Fruit fly (Drosophila melanogaster) Kc167 (cell line): ENCODE data around the gene Uqcc1.

Source experiments
- Myc ChIP-seq: fragments of >200 bp; optimal IDR thresholded peaks from 2 replicates; lab custom pipeline; 2017; ENCODE audit warnings: missing external identifiers
- Sin3A ChIP-seq: fragments of >200 bp; optimal IDR thresholded peaks from 2 replicates; lab custom pipeline; 2018; ENCODE audit warnings: missing external identifiers
- h ChIP-seq: fragments of >200 bp; optimal IDR thresholded peaks from 3 replicates; lab custom pipeline; 2018; ENCODE audit warnings: missing external identifiers
- insv ChIP-seq: fragments of >200 bp; optimal IDR thresholded peaks from 3 replicates; lab custom pipeline; 2018; ENCODE audit warnings: missing external identifiers
- psq ChIP-seq: fragments of >200 bp; optimal IDR thresholded peaks from 2 replicates; lab custom pipeline; 2017; ENCODE audit warnings: missing external identifiers
- ttk ChIP-seq: sonication (Bioruptor generic); optimal IDR thresholded peaks from 2 replicates; lab custom pipeline; 2017; ENCODE audit warnings: missing external identifiers

DNA sequence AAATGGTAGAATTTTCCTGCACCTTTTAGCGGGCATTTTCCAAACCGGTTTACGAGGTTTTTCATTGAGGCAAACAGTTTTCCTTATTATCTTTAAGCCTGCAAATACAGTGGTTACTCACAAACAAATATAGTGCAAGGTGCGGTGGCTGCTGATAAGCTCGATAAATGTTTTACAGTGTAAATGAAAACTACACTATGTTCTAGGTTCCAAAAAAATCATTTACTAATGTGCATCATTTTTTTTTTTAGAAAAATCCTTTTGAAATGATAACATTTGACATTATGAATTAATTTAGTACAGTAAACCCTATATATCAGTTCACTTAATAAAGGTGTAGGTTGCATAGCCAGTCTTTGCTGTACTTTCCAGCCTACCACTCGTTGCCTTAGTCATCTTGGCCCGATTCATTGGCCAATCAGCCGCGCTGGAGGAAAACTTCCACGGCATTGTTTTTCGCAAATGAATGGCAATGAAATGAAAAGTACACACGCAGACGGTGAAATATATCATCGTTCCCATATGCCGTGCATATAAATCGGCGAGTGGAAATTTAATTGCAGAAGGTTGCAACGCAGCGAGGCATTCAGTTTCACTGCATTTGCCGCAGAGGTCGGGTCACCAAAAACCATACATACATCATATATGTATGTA is 20.2 kb upstream of the Uqcc1 start:
- no peak for TF ChIP-seq psq (lab: Kevin White, UChicago)
- TF ChIP-seq insv (lab: Kevin White, UChicago), result no peak
- no peak for TF ChIP-seq Myc (lab: Kevin White, UChicago)
- TF ChIP-seq Sin3A (lab: Kevin White, UChicago), result no peak
- TF ChIP-seq h (lab: Kevin White, UChicago), result no peak
- TF ChIP-seq ttk (lab: Kevin White, UChicago), result no peak
